Worm (Caenorhabditis elegans) whole organism, young adult: ENCODE measurements around the gene R10D12.7.

ENCODE experiments used
- akir-1 ChIP-seq: fragments of 200-800 bp; sonication (Bioruptor generic); optimal IDR thresholded peaks from 2 replicates; lab custom pipeline; 2018; ENCODE audit warnings: mild to moderate bottlenecking, missing genetic modification characterization, moderate library complexity, missing compliant biosample characterization
- ceh-58 ChIP-seq: fragments of 200-800 bp; sonication (Bioruptor generic); IDR thresholded peaks from 2 replicates; pipeline ENCODE4 v1.3.6; 2022; ENCODE audit warnings: missing genetic modification characterization, missing compliant biosample characterization
- hlh-12 ChIP-seq: sonication (generic microtip); optimal IDR thresholded peaks from 2 replicates; lab custom pipeline; 2016; ENCODE audit warnings: missing genetic modification characterization, missing compliant biosample characterization
- pha-4 ChIP-seq: fragments of 150-350 bp; sonication (generic microtip); optimal IDR thresholded peaks from 2 replicates; lab custom pipeline; 2014; ENCODE audit warnings: missing biosample characterization, missing genetic modification reagents, missing genetic modification characterization
- rpc-1 ChIP-seq, 2 experiments: fragments of 150-350 bp in 1 of 2; sonication (generic microtip) in 1 of 2; optimal IDR thresholded peaks; 2 replicates each; lab custom pipeline; 2014 to 2018; ENCODE audit warnings: missing biosample characterization in 1 of 2, missing genetic modification characterization in 1 of 2, missing genetic modification reagents in 1 of 2, missing genotype in 1 of 2
- snpc-4 ChIP-seq, 5 experiments: fragments of 150-350 bp in 1 of 5; sonication (generic microtip) in 4 of 5; optimal IDR thresholded peaks; 2 replicates each; lab custom pipeline; 2014 to 2018; ENCODE audit warnings: missing genetic modification characterization in 5 of 5, missing biosample characterization in 3 of 5, antibody characterized with exemption in 2 of 5, mild to moderate bottlenecking in 2 of 5, missing compliant biosample characterization in 2 of 5, missing genotype in 2 of 5, moderate library complexity in 2 of 5, missing genetic modification reagents in 1 of 5
- zfh-2 ChIP-seq: fragments of 200-800 bp; sonication (Bioruptor generic); conservative IDR thresholded peaks from 2 replicates; pipeline ENCODE4 v1.3.6; 2022; ENCODE audit warnings: missing genetic modification reagents, missing genetic modification characterization, missing compliant biosample characterization

- TF ChIP-seq pha-4 (tag; lab: Kevin White, UChicago), result no peak
- TF ChIP-seq ceh-58, result no peak
- TF ChIP-seq rpc-1 (optimal IDR thresholded peaks at IDR 0.05; lab: Kevin White, UChicago), result no peak
- TF ChIP-seq rpc-1 (tag; optimal IDR thresholded peaks at IDR 0.05; lab: Kevin White, UChicago), result no peak
- no peak for TF ChIP-seq hlh-12 (tag; lab: Kevin White, UChicago)
- no peak for TF ChIP-seq akir-1 (GFP tag; lab: Kevin White, UChicago)
- TF ChIP-seq zfh-2 (GFP tag; lab: Robert Waterston, UW), result no peak
- TF ChIP-seq snpc-4 (GFP tag; optimal IDR thresholded peaks at IDR 0.05; lab: Kevin White, UChicago), result no peak
- TF ChIP-seq snpc-4 (tag; optimal IDR thresholded peaks at IDR 0.05; lab: Kevin White, UChicago), result no peak
Measured at ce11 chrV:13936850-13937249, 13.0 kb upstream of the R10D12.7 start, which contains the start of gene srw-145.
